Worm (Caenorhabditis elegans) whole organism, early embryonic: Measurements from ENCODE around the gene C25H3.1.

ENCODE experiments used
- B0310.2 ChIP-seq: sonication (generic microtip); optimal IDR thresholded peaks from 2 replicates; lab custom pipeline; 2016; ENCODE audit warnings: mild to moderate bottlenecking, missing genetic modification characterization, missing compliant biosample characterization
- ama-1 ChIP-seq: fragments of 150-350 bp; optimal IDR thresholded peaks from 2 replicates; lab custom pipeline; 2014
- ceh-13 ChIP-seq: fragments of 200-800 bp; sonication (Bioruptor generic); optimal IDR thresholded peaks from 2 replicates; lab custom pipeline; 2018; ENCODE audit warnings: mild to moderate bottlenecking, missing genetic modification characterization, missing compliant biosample characterization
- ceh-36 ChIP-seq: sonication (generic microtip); optimal IDR thresholded peaks from 2 replicates; lab custom pipeline; 2016; ENCODE audit warnings: missing genetic modification characterization, inconsistent platforms, missing compliant biosample characterization
- ets-7 ChIP-seq: sonication (generic microtip); optimal IDR thresholded peaks from 2 replicates; lab custom pipeline; 2016; ENCODE audit warnings: missing genotype, missing genetic modification characterization, missing compliant biosample characterization
- flt-1 ChIP-seq: fragments of 200-800 bp; sonication (Bioruptor generic); IDR thresholded peaks from 2 replicates; pipeline ENCODE4 v1.3.6; 2022; ENCODE audit warnings: missing genetic modification characterization, missing compliant biosample characterization
- hmbx-1 ChIP-seq: sonication (generic microtip); optimal IDR thresholded peaks from 2 replicates; lab custom pipeline; 2016; ENCODE audit warnings: mild to moderate bottlenecking, missing genetic modification characterization, missing compliant biosample characterization
- hmg-4 ChIP-seq: fragments of 200-800 bp; sonication (Bioruptor generic); optimal IDR thresholded peaks from 2 replicates; lab custom pipeline; 2018; ENCODE audit warnings: mild to moderate bottlenecking, missing genetic modification characterization, missing compliant biosample characterization
- hnd-1 ChIP-seq: sonication (generic microtip); optimal IDR thresholded peaks from 2 replicates; lab custom pipeline; 2016; ENCODE audit warnings: missing genetic modification characterization, missing compliant biosample characterization
- tbx-37 ChIP-seq: fragments of 200-800 bp; sonication (Bioruptor generic); conservative IDR thresholded peaks from 2 replicates; pipeline ENCODE4 v1.3.6; 2022; ENCODE audit warnings: missing genetic modification reagents, missing genetic modification characterization, missing compliant biosample characterization

DNA sequence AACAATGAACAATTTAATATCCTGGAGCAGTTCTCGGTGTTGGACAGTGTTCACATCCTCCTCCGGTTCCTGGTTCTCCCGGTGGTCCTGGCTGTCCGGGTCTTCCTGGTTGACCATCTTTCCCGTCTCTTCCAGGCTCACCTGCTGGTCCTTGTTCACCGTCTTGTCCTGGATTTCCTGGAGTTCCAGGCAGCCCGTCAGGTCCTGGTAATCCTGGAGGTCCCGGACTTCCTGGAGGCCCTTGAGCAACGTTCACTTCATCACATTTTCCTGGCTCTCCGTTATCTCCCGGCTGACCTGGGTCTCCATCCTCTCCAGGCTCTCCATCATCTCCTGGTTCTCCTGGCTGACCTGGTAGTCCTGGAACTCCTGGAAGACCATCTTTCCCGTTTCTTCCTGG, 47.4 kb upstream of the C25H3.1 start:
- TF ChIP-seq flt-1 (GFP tag; lab: Robert Waterston, UW) = no peak
- no peak for TF ChIP-seq ets-7
- TF ChIP-seq hmg-4 = no peak
- no peak for TF ChIP-seq ceh-36 (tag; lab: Kevin White, UChicago)
- no peak for TF ChIP-seq hnd-1 (tag; lab: Kevin White, UChicago)
- no peak for TF ChIP-seq ama-1
- no peak for TF ChIP-seq hmbx-1 (tag; lab: Kevin White, UChicago)
- TF ChIP-seq tbx-37 (GFP tag; lab: Robert Waterston, UW) = no peak
- no peak for TF ChIP-seq ceh-13 (GFP tag; lab: Kevin White, UChicago)
- no peak for TF ChIP-seq B0310.2
